Fruit fly (Drosophila melanogaster): ENCODE data around the gene CrebA.

Gene CrebA

DNA sequence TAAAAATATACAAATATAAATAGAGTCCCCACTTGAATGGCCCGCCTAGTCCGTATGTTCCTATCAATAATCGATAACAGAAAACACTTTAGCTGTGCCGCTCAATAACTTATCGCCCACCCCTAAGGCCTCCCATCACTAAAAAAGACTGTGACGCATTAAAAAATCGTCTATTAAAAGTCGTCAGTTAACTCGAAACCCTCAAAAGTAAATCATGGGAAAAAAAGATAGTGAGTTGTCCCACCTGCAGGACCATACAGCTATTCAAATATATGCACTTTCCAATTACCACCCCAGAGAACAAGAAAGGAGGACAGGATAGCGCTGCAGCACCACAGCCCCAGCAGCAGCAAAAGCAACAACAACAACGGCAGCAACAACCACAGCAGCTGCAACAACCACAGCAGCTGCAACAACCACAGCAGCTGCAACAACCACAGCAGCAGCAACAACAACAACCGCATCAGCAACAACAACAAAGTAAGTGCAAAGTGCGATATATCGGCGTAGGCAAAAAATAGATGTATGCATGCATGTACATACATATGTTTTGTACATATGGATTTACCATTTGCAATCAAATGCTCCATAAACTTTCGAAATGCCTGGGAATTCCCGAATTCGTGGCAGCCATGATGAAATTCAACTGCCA, 18.9 kb downstream of the CrebA start, which contains the start of gene AGO2 (continued):
- TF ChIP-seq D19A (tag; optimal IDR thresholded peaks at IDR 0.05): no peak
- TF ChIP-seq Chrac-16 (GFP tag; optimal IDR thresholded peaks at IDR 0.05): no peak
- TF ChIP-seq unpg (GFP tag; optimal IDR thresholded peaks at IDR 0.05): peak; percentile 6
- peak; percentile 95 for TF ChIP-seq Sry-δ (GFP tag; optimal IDR thresholded peaks at IDR 0.05)
- TF ChIP-seq CG18619 (GFP tag; optimal IDR thresholded peaks at IDR 0.05): no peak
- no peak for TF ChIP-seq ind (GFP tag; optimal IDR thresholded peaks at IDR 0.05)
- no peak for TF ChIP-seq MTF-1 (GFP tag; optimal IDR thresholded peaks at IDR 0.05; ENCODE audit: borderline replicate concordance)
- TF ChIP-seq CG8359 (GFP tag; optimal IDR thresholded peaks at IDR 0.05; ENCODE audit: borderline replicate concordance): no peak
- peak; percentile 65 for TF ChIP-seq Scr (GFP tag; IDR thresholded peaks at IDR 0.05; ENCODE audit: partially characterized antibody)
- peak; percentile 62 for TF ChIP-seq pita (GFP tag; optimal IDR thresholded peaks at IDR 0.05)
- TF ChIP-seq CG14710 (tag; optimal IDR thresholded peaks at IDR 0.05): peak; percentile 81
- no peak for TF ChIP-seq tup (GFP tag; optimal IDR thresholded peaks at IDR 0.05)
- TF ChIP-seq dysf (GFP tag; IDR thresholded peaks at IDR 0.05): no peak
- TF ChIP-seq CG9797 (GFP tag; optimal IDR thresholded peaks at IDR 0.05): peak; percentile 53
- TF ChIP-seq Stat92E (GFP tag; optimal IDR thresholded peaks at IDR 0.05): peak in 1 of 3 experiments; percentile 78
- no peak for TF ChIP-seq fd96Cb (tag; optimal IDR thresholded peaks at IDR 0.05)
- TF ChIP-seq da (GFP tag; optimal IDR thresholded peaks at IDR 0.05): peak; percentile 62
- no peak for TF ChIP-seq D (optimal IDR thresholded peaks at IDR 0.05)
- TF ChIP-seq D (GFP tag; optimal IDR thresholded peaks at IDR 0.05): no peak
- TF ChIP-seq BEAF-32 (GFP tag; optimal IDR thresholded peaks at IDR 0.05): peak; percentile 69
- TF ChIP-seq jumu (GFP tag; optimal IDR thresholded peaks at IDR 0.05): no peak
- TF ChIP-seq unc-4 (GFP tag; IDR thresholded peaks at IDR 0.05; ENCODE audit: partially characterized antibody): peak; percentile 58
- peak; percentile 59; the same call in 1 of the 2 replicates for TF ChIP-seq inv (GFP tag; IDR thresholded peaks at IDR 0.05; ENCODE audit: partially characterized antibody)
- no peak for TF ChIP-seq CG11723 (GFP tag; optimal IDR thresholded peaks at IDR 0.05)
- TF ChIP-seq crol (GFP tag; IDR thresholded peaks at IDR 0.05): no peak
- peak; percentile 17 for TF ChIP-seq wek (GFP tag; optimal IDR thresholded peaks at IDR 0.05)
- peak; percentile 19 for TF ChIP-seq Nf-YC (tag; optimal IDR thresholded peaks at IDR 0.05)
- TF ChIP-seq gt (GFP tag; IDR thresholded peaks at IDR 0.05): no peak
- TF ChIP-seq CG3847 (GFP tag; IDR thresholded peaks at IDR 0.05): no peak
- 0 out of 3 replicates have a peak, but pooled peaks have one; percentile 46 for TF ChIP-seq CG2199 (GFP tag; IDR thresholded peaks at IDR 0.05)
- no peak for TF ChIP-seq CG1792 (GFP tag; optimal IDR thresholded peaks at IDR 0.05)
- no peak for TF ChIP-seq Blimp-1 (GFP tag; optimal IDR thresholded peaks at IDR 0.05)
- TF ChIP-seq Mad (GFP tag; optimal IDR thresholded peaks at IDR 0.05): no peak
- TF ChIP-seq CG10209 (GFP tag; optimal IDR thresholded peaks at IDR 0.05): no peak
- no peak for TF ChIP-seq abd-A (tag; optimal IDR thresholded peaks at IDR 0.05)
- no peak for TF ChIP-seq Usf (GFP tag; optimal IDR thresholded peaks at IDR 0.05)
- TF ChIP-seq CG18599 (GFP tag; optimal IDR thresholded peaks at IDR 0.05): no peak
- no peak for TF ChIP-seq Hand (GFP tag; optimal IDR thresholded peaks at IDR 0.05)
- TF ChIP-seq CG17802 (tag; optimal IDR thresholded peaks at IDR 0.05): no peak
- no peak for TF ChIP-seq prd (optimal IDR thresholded peaks at IDR 0.05)
- 0 out of 3 replicates have a peak, but pooled peaks have one; percentile 14 for TF ChIP-seq prd (GFP tag; IDR thresholded peaks at IDR 0.05)
- no peak for TF ChIP-seq Bteb2 (GFP tag; optimal IDR thresholded peaks at IDR 0.05)
- no peak for TF ChIP-seq NC2α (GFP tag; optimal IDR thresholded peaks at IDR 0.05)
- no peak for TF ChIP-seq jigr1 (GFP tag; IDR thresholded peaks at IDR 0.05)
- TF ChIP-seq CG17912 (GFP tag; optimal IDR thresholded peaks at IDR 0.05): no peak
- 0 out of 2 replicates have a peak, but pooled peaks have one; percentile 28 for TF ChIP-seq CG6689 (GFP tag; IDR thresholded peaks at IDR 0.05)
- no peak for TF ChIP-seq caup (GFP tag; optimal IDR thresholded peaks at IDR 0.05; ENCODE audit: severe bottlenecking)
- no peak for TF ChIP-seq ssp (GFP tag; IDR thresholded peaks at IDR 0.05)

All from whole organism, embryonic.